Worm (Caenorhabditis elegans) whole organism, young adult: ENCODE measurements around the gene pll-1.

Source experiments
- Y53G8AR.9 ChIP-seq: fragments of 200-800 bp; sonication (Bioruptor generic); conservative IDR thresholded peaks from 2 replicates; pipeline ENCODE4 v1.3.6; 2022; ENCODE audit warnings: missing genetic modification reagents, missing genetic modification characterization, missing compliant biosample characterization
- ceh-100 ChIP-seq: fragments of 200-800 bp; sonication (Bioruptor generic); IDR thresholded peaks from 2 replicates; pipeline ENCODE4 v1.3.6; 2022; ENCODE audit warnings: missing genetic modification reagents, missing genetic modification characterization, missing compliant biosample characterization
- ceh-40 ChIP-seq: fragments of 200-800 bp; sonication (Bioruptor generic); IDR thresholded peaks from 2 replicates; pipeline ENCODE4 v1.3.6; 2022; ENCODE audit warnings: missing genetic modification characterization, missing compliant biosample characterization
- lin-40 ChIP-seq: sonication (generic microtip); optimal IDR thresholded peaks from 2 replicates; lab custom pipeline; 2016; ENCODE audit warnings: missing genetic modification characterization, mild to moderate bottlenecking, missing compliant biosample characterization, missing genotype, missing genetic modification reagents
- unc-62 ChIP-seq: fragments of 150-350 bp; optimal IDR thresholded peaks from 2 replicates; lab custom pipeline; 2014; ENCODE audit warnings: missing biosample characterization, missing genetic modification reagents, missing genetic modification characterization

DNA sequence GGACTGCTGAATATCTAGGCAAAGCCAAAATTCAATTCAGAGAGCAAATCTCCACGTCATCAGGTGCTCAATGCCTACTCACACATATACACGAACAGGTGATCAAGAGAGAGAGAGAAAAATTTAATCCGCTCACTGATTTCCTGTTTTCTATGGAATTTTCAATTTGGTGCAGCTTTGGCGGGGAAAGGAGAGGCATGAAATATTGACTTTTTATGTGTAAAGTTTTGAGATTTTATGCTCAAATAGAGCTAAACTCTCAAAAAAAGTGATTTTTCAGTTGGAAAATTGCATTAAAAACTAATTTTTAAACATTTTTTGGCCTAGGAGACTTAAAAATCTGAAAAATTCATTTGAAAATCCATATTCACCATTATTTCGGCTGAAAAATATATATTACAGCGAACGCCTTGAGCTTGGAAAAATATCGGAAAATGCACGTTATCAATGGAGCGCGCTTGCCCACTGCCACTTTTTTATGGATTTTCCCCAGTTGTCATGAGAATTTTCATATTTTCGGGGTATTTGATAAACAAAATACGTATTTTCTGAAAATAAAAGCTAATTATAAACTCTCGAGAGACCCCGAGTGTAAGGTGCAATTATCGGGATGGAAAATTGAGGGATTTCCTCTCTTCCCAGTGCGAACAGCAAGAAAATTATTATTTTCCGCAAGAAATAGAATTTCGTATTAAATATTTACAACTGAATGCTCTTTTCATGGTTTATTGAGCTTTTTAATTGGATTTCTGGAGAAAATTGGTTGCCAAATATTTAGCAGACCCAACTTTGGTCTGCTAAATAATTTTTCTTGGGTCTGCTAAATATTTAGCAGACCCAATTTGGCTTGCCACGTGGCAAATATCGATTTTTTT, 22.2 kb upstream of the pll-1 start:
- TF ChIP-seq ceh-40 (GFP tag; lab: Robert Waterston, UW): no peak
- no peak for TF ChIP-seq ceh-100 (GFP tag; lab: Robert Waterston, UW)
- peak; percentile 17 for TF ChIP-seq lin-40 (tag; lab: Kevin White, UChicago)
- TF ChIP-seq unc-62: no peak
- no peak for TF ChIP-seq Y53G8AR.9 (GFP tag; lab: Robert Waterston, UW)
